Worm (Caenorhabditis elegans) whole organism, young adult: ENCODE results near the gene tbcb-1.
A peak's percentile ranks its signal among the peaks of the same experiment; 100 is the strongest.

Experiments
- B0035.1 ChIP-seq: sonication (generic microtip); optimal IDR thresholded peaks from 2 replicates; lab custom pipeline; 2016; ENCODE audit warnings: missing genetic modification characterization, mild to moderate bottlenecking, missing compliant biosample characterization, missing genotype, missing genetic modification reagents
- D2030.7 ChIP-seq: fragments of 200-800 bp; sonication (Bioruptor generic); IDR thresholded peaks from 2 replicates; pipeline ENCODE4 v1.3.6; 2022; ENCODE audit warnings: missing genetic modification reagents, missing genetic modification characterization, missing compliant biosample characterization
- F33H1.4 ChIP-seq: fragments of 200-800 bp; sonication (Bioruptor generic); IDR thresholded peaks from 2 replicates; pipeline ENCODE4 v1.3.6; 2022; ENCODE audit warnings: missing genetic modification reagents, missing genetic modification characterization, missing compliant biosample characterization
- F49E8.2 ChIP-seq: sonication (generic microtip); optimal IDR thresholded peaks from 3 replicates; lab custom pipeline; 2017; ENCODE audit warnings: missing genetic modification characterization, mild to moderate bottlenecking, missing compliant biosample characterization, antibody characterized with exemption, moderate library complexity; ENCODE audit not compliant: insufficient read depth
- T07F8.4 ChIP-seq: sonication (generic microtip); optimal IDR thresholded peaks from 2 replicates; lab custom pipeline; 2016; ENCODE audit warnings: mild to moderate bottlenecking, missing genetic modification characterization, moderate library complexity, missing compliant biosample characterization
- Y53F4B.3 ChIP-seq: fragments of 200-800 bp; sonication (Bioruptor generic); IDR thresholded peaks from 2 replicates; pipeline ENCODE4 v1.3.6; 2022; ENCODE audit warnings: missing genetic modification reagents, missing genetic modification characterization, missing compliant biosample characterization
- Y95B8A.8 ChIP-seq: fragments of 200-800 bp; sonication (Bioruptor generic); IDR thresholded peaks from 2 replicates; pipeline ENCODE4 v1.3.6; 2022; ENCODE audit warnings: missing genetic modification reagents, missing genetic modification characterization, missing compliant biosample characterization
- ama-1 ChIP-seq, 3 experiments: fragments of 150-350 bp in 1 of 3; sonication (generic microtip) in 2 of 3; optimal IDR thresholded peaks; 2 replicates each; lab custom pipeline; 2014 to 2018; ENCODE audit warnings: missing biosample characterization in 2 of 3, missing genetic modification characterization in 2 of 3, missing genetic modification reagents in 2 of 3
- aptf-2 ChIP-seq: fragments of 200-800 bp; sonication (Bioruptor generic); conservative IDR thresholded peaks from 2 replicates; pipeline ENCODE4 v1.3.6; 2022; ENCODE audit warnings: missing genetic modification reagents, missing genetic modification characterization, missing compliant biosample characterization
- attf-3 ChIP-seq: fragments of 200-800 bp; sonication (Bioruptor generic); conservative IDR thresholded peaks from 2 replicates; pipeline ENCODE4 v1.3.6; 2022; ENCODE audit warnings: missing genetic modification reagents, missing genetic modification characterization, missing compliant biosample characterization
- attf-5 ChIP-seq: fragments of 200-800 bp; sonication (Bioruptor generic); optimal IDR thresholded peaks from 2 replicates; lab custom pipeline; 2018; ENCODE audit warnings: mild to moderate bottlenecking, missing genetic modification characterization, missing compliant biosample characterization
- ceh-100 ChIP-seq: fragments of 200-800 bp; sonication (Bioruptor generic); IDR thresholded peaks from 2 replicates; pipeline ENCODE4 v1.3.6; 2022; ENCODE audit warnings: missing genetic modification reagents, missing genetic modification characterization, missing compliant biosample characterization
- ceh-27 ChIP-seq: fragments of 200-800 bp; sonication (Bioruptor generic); optimal IDR thresholded peaks from 2 replicates; lab custom pipeline; 2018; ENCODE audit warnings: mild to moderate bottlenecking, missing genetic modification characterization, moderate library complexity, missing compliant biosample characterization
- ceh-40 ChIP-seq: fragments of 200-800 bp; sonication (Bioruptor generic); IDR thresholded peaks from 2 replicates; pipeline ENCODE4 v1.3.6; 2022; ENCODE audit warnings: missing genetic modification characterization, missing compliant biosample characterization
- ceh-91 ChIP-seq: fragments of 200-800 bp; sonication (Bioruptor generic); IDR thresholded peaks from 2 replicates; pipeline ENCODE4 v1.3.6; 2022; ENCODE audit warnings: missing genetic modification reagents, missing genetic modification characterization, missing compliant biosample characterization
- dox-1 ChIP-seq: fragments of 200-800 bp; sonication (Bioruptor generic); IDR thresholded peaks from 2 replicates; pipeline ENCODE4 v1.3.6; 2022; ENCODE audit warnings: missing genetic modification reagents, missing genetic modification characterization, missing compliant biosample characterization
- dpff-1 ChIP-seq: sonication (generic microtip); optimal IDR thresholded peaks from 2 replicates; lab custom pipeline; 2017; ENCODE audit warnings: mild to moderate bottlenecking, missing genetic modification characterization, missing compliant biosample characterization
- dpl-1 ChIP-seq: fragments of 150-350 bp; optimal IDR thresholded peaks from 2 replicates; lab custom pipeline; 2014; ENCODE audit warnings: missing biosample characterization, missing genetic modification reagents, missing genetic modification characterization
- efl-1 ChIP-seq: fragments of 150-350 bp; optimal IDR thresholded peaks from 2 replicates; lab custom pipeline; 2014; ENCODE audit warnings: missing biosample characterization, missing genetic modification reagents, missing genetic modification characterization
- egl-44 ChIP-seq: fragments of 200-800 bp; sonication (Bioruptor generic); IDR thresholded peaks from 2 replicates; pipeline ENCODE4 v1.3.6; 2022; ENCODE audit warnings: missing genetic modification reagents, missing genetic modification characterization, missing compliant biosample characterization
- gei-17 ChIP-seq: fragments of 200-800 bp; sonication (Bioruptor generic); optimal IDR thresholded peaks from 2 replicates; lab custom pipeline; 2018; ENCODE audit warnings: mild to moderate bottlenecking, missing genetic modification characterization, missing compliant biosample characterization
- hmg-1.2 ChIP-seq: fragments of 200-800 bp; sonication (Bioruptor generic); IDR thresholded peaks from 2 replicates; pipeline ENCODE4 v1.3.6; 2022; ENCODE audit warnings: missing genetic modification reagents, missing genetic modification characterization, missing compliant biosample characterization
- hmg-20 ChIP-seq: fragments of 200-800 bp; sonication (Bioruptor generic); IDR thresholded peaks from 2 replicates; pipeline ENCODE4 v1.3.6; 2022; ENCODE audit warnings: missing genetic modification reagents, missing genetic modification characterization, missing compliant biosample characterization
- hrde-1 ChIP-seq: sonication (generic microtip); optimal IDR thresholded peaks from 2 replicates; lab custom pipeline; 2016; ENCODE audit warnings: missing genetic modification characterization, mild to moderate bottlenecking, missing compliant biosample characterization, moderate library complexity, missing genotype, missing genetic modification reagents, borderline replicate concordance
- lag-1 ChIP-seq: fragments of 200-800 bp; sonication (Bioruptor generic); IDR thresholded peaks from 2 replicates; pipeline ENCODE4 v1.3.6; 2022; ENCODE audit warnings: missing genetic modification reagents, missing genetic modification characterization, missing compliant biosample characterization
- let-526 ChIP-seq: fragments of 200-800 bp; sonication (Bioruptor generic); IDR thresholded peaks from 2 replicates; pipeline ENCODE4 v1.3.6; 2022; ENCODE audit warnings: missing genetic modification reagents, missing genetic modification characterization, missing compliant biosample characterization
- lin-26 ChIP-seq: fragments of 200-800 bp; sonication (Bioruptor generic); IDR thresholded peaks from 2 replicates; pipeline ENCODE4 v1.3.6; 2022; ENCODE audit warnings: missing genetic modification reagents, missing genetic modification characterization, missing compliant biosample characterization
- lin-35 ChIP-seq, 3 experiments: fragments of 150-350 bp in 2 of 3; sonication (generic microtip) in 1 of 3; optimal IDR thresholded peaks; 2 replicates each; lab custom pipeline; 2014 to 2018; ENCODE audit warnings: missing biosample characterization in 3 of 3, missing genetic modification characterization in 3 of 3, missing genetic modification reagents in 3 of 3
- lin-40 ChIP-seq: sonication (generic microtip); optimal IDR thresholded peaks from 2 replicates; lab custom pipeline; 2016; ENCODE audit warnings: missing genetic modification characterization, mild to moderate bottlenecking, missing compliant biosample characterization, missing genotype, missing genetic modification reagents
- lir-1 ChIP-seq: fragments of 200-800 bp; sonication (Bioruptor generic); conservative IDR thresholded peaks from 2 replicates; pipeline ENCODE4 v1.3.6; 2022; ENCODE audit warnings: missing genetic modification reagents, missing genetic modification characterization, missing compliant biosample characterization
- madf-3 ChIP-seq: fragments of 200-800 bp; sonication (Bioruptor generic); IDR thresholded peaks from 2 replicates; pipeline ENCODE4 v1.3.6; 2022; ENCODE audit warnings: missing genetic modification reagents, missing genetic modification characterization, missing compliant biosample characterization
- madf-8 ChIP-seq: fragments of 200-800 bp; sonication (Bioruptor generic); conservative IDR thresholded peaks from 2 replicates; pipeline ENCODE4 v1.3.6; 2022; ENCODE audit warnings: missing genetic modification reagents, missing genetic modification characterization, missing compliant biosample characterization
- nhr-120 ChIP-seq: fragments of 200-800 bp; sonication (Bioruptor generic); IDR thresholded peaks from 2 replicates; pipeline ENCODE4 v1.3.6; 2022; ENCODE audit warnings: missing genetic modification characterization, missing compliant biosample characterization
- nhr-179 ChIP-seq: sonication (generic microtip); optimal IDR thresholded peaks from 2 replicates; lab custom pipeline; 2016; ENCODE audit warnings: mild to moderate bottlenecking, missing genetic modification characterization, missing compliant biosample characterization
- pha-4 ChIP-seq: fragments of 150-350 bp; sonication (generic microtip); optimal IDR thresholded peaks from 2 replicates; lab custom pipeline; 2014; ENCODE audit warnings: missing biosample characterization, missing genetic modification reagents, missing genetic modification characterization
- repo-1 ChIP-seq: sonication (generic microtip); optimal IDR thresholded peaks from 2 replicates; lab custom pipeline; 2017; ENCODE audit warnings: mild to moderate bottlenecking, missing genetic modification characterization, missing compliant biosample characterization
- rpc-1 ChIP-seq, 2 experiments: fragments of 150-350 bp in 1 of 2; sonication (generic microtip) in 1 of 2; optimal IDR thresholded peaks; 2 replicates each; lab custom pipeline; 2014 to 2018; ENCODE audit warnings: missing biosample characterization in 1 of 2, missing genetic modification characterization in 1 of 2, missing genetic modification reagents in 1 of 2, missing genotype in 1 of 2
- sdz-38 ChIP-seq: sonication (generic microtip); optimal IDR thresholded peaks from 2 replicates; lab custom pipeline; 2016; ENCODE audit warnings: missing genotype, missing genetic modification characterization, missing compliant biosample characterization
- snpc-4 ChIP-seq, 5 experiments: fragments of 150-350 bp in 1 of 5; sonication (generic microtip) in 4 of 5; optimal IDR thresholded peaks; 2 replicates each; lab custom pipeline; 2014 to 2018; ENCODE audit warnings: missing genetic modification characterization in 5 of 5, missing biosample characterization in 3 of 5, antibody characterized with exemption in 2 of 5, mild to moderate bottlenecking in 2 of 5, missing compliant biosample characterization in 2 of 5, missing genotype in 2 of 5, moderate library complexity in 2 of 5, missing genetic modification reagents in 1 of 5
- sptf-2 ChIP-seq: fragments of 200-800 bp; sonication (Bioruptor generic); optimal IDR thresholded peaks from 2 replicates; lab custom pipeline; 2018; ENCODE audit warnings: mild to moderate bottlenecking, missing genetic modification characterization, missing compliant biosample characterization
- tbp1 ChIP-seq: fragments of 200-800 bp; sonication (Bioruptor generic); optimal IDR thresholded peaks from 2 replicates; lab custom pipeline; 2018; ENCODE audit warnings: mild to moderate bottlenecking, missing genetic modification characterization, missing compliant biosample characterization
- unc-62 ChIP-seq: fragments of 150-350 bp; optimal IDR thresholded peaks from 2 replicates; lab custom pipeline; 2014; ENCODE audit warnings: missing biosample characterization, missing genetic modification reagents, missing genetic modification characterization
- zim-3 ChIP-seq: sonication (generic microtip); optimal IDR thresholded peaks from 2 replicates; lab custom pipeline; 2017; ENCODE audit warnings: mild to moderate bottlenecking, missing genetic modification characterization, moderate library complexity, missing compliant biosample characterization
- ztf-26 ChIP-seq: sonication (generic microtip); optimal IDR thresholded peaks from 2 replicates; lab custom pipeline; 2017; ENCODE audit warnings: missing genetic modification characterization, missing compliant biosample characterization
- ztf-28 ChIP-seq: fragments of 200-800 bp; sonication (Bioruptor generic); IDR thresholded peaks from 2 replicates; pipeline ENCODE4 v1.3.6; 2022; ENCODE audit warnings: missing genetic modification reagents, missing genetic modification characterization, missing compliant biosample characterization
- ztf-6 ChIP-seq: fragments of 200-800 bp; sonication (Bioruptor generic); IDR thresholded peaks from 2 replicates; pipeline ENCODE4 v1.3.6; 2022; ENCODE audit warnings: missing genetic modification reagents, missing genetic modification characterization, missing compliant biosample characterization

The tbcb-1 gene

DNA sequence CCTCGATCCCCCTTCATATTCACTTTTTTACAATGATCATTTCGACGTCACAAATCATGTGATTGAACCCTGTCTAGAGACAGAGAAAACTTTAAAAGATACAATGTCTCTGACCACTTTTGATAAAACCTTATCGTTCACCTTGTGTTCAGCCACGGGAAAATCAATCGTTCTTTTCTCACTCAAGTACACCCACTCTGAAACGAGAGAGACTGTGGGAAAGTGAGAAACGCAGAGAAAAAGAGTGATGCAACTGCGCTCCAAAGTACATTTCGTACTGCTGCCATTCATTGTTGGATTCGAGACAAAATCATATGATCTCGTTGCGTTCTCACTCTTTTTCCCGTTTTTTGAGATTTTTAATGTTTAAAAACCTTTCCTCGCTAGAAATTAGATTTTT lies 26.7 kb upstream of the tbcb-1 start (continued):
- TF ChIP-seq gei-17 (GFP tag; lab: Kevin White, UChicago), result peak; percentile 34
- TF ChIP-seq snpc-4 (GFP tag; optimal IDR thresholded peaks at IDR 0.05; lab: Kevin White, UChicago), result peak; percentile 19
- TF ChIP-seq snpc-4 (tag; optimal IDR thresholded peaks at IDR 0.05; lab: Kevin White, UChicago), result peak in 2 of 4 experiments; percentile 70 to 71
- TF ChIP-seq ztf-6 (GFP tag; lab: Robert Waterston, UW), result 0 out of 2 replicates have a peak, but pooled peaks have one; percentile 20
- TF ChIP-seq ztf-28 (GFP tag; lab: Robert Waterston, UW), result no peak
- no peak for TF ChIP-seq Y53F4B.3 (GFP tag; lab: Robert Waterston, UW)
- peak; percentile 71 for TF ChIP-seq let-526 (GFP tag; lab: Robert Waterston, UW)
- TF ChIP-seq dpff-1, result no peak
- peak; percentile 26 for TF ChIP-seq repo-1 (tag; lab: Kevin White, UChicago)
- 0 out of 2 replicates have a peak, but pooled peaks have one; percentile 22 for TF ChIP-seq ceh-100 (GFP tag; lab: Robert Waterston, UW)
- TF ChIP-seq rpc-1 (optimal IDR thresholded peaks at IDR 0.05; lab: Kevin White, UChicago), result no peak
- no peak for TF ChIP-seq rpc-1 (tag; optimal IDR thresholded peaks at IDR 0.05; lab: Kevin White, UChicago)
- peak; percentile 22; the same call in 1 of the 2 replicates for TF ChIP-seq F33H1.4
- TF ChIP-seq hmg-20 (GFP tag; lab: Robert Waterston, UW), result no peak
- peak; percentile 88 for TF ChIP-seq ceh-27
- peak; percentile 91 for TF ChIP-seq lin-40
- 0 out of 2 replicates have a peak, but pooled peaks have one; percentile 36 for TF ChIP-seq attf-3 (GFP tag; lab: Robert Waterston, UW)
- no peak for TF ChIP-seq sptf-2 (GFP tag; lab: Kevin White, UChicago)
- TF ChIP-seq lag-1, result no peak
- TF ChIP-seq aptf-2, result no peak
- peak; percentile 57; the same call in 1 of the 2 replicates for TF ChIP-seq lir-1 (GFP tag; lab: Robert Waterston, UW)
- peak; percentile 99 for TF ChIP-seq hmg-1.2
- TF ChIP-seq nhr-120 (GFP tag; lab: Robert Waterston, UW), result no peak
- TF ChIP-seq nhr-179 (tag; lab: Kevin White, UChicago), result no peak
- TF ChIP-seq sdz-38 (tag; lab: Kevin White, UChicago), result no peak
- peak; percentile 38; the same call in 1 of the 2 replicates for TF ChIP-seq Y95B8A.8 (GFP tag; lab: Robert Waterston, UW)
- no peak for TF ChIP-seq hrde-1
- TF ChIP-seq lin-26 (GFP tag; lab: Robert Waterston, UW), result no peak
- TF ChIP-seq ceh-91 (GFP tag; lab: Robert Waterston, UW), result no peak
- TF ChIP-seq attf-5 (GFP tag; lab: Kevin White, UChicago), result peak; percentile 92
- peak; percentile 67 for TF ChIP-seq ztf-26
- peak; percentile 18 for TF ChIP-seq pha-4 (tag; lab: Kevin White, UChicago)
- no peak for TF ChIP-seq ceh-40
- TF ChIP-seq dox-1 (GFP tag; lab: Robert Waterston, UW), result peak; percentile 83
- peak; percentile 18 for TF ChIP-seq ama-1 (optimal IDR thresholded peaks at IDR 0.05; lab: Kevin White, UChicago)
- no peak for TF ChIP-seq ama-1 (GFP tag; optimal IDR thresholded peaks at IDR 0.05; lab: Kevin White, UChicago)
- TF ChIP-seq D2030.7 (GFP tag; lab: Robert Waterston, UW), result no peak
- peak; percentile 0 for TF ChIP-seq dpl-1 (GFP tag; lab: Kevin White, UChicago)
- peak; percentile 85 for TF ChIP-seq egl-44 (GFP tag; lab: Robert Waterston, UW)
- TF ChIP-seq zim-3, result no peak
- TF ChIP-seq T07F8.4, result no peak
- TF ChIP-seq F49E8.2 (tag; lab: Kevin White, UChicago), result no peak
- TF ChIP-seq madf-8 (GFP tag; lab: Robert Waterston, UW), result no peak
- 0 out of 2 replicates have a peak, but pooled peaks have one; percentile 68 for TF ChIP-seq madf-3 (GFP tag; lab: Robert Waterston, UW)
- peak in 1 of 3 experiments; percentile 35 for TF ChIP-seq lin-35 (GFP tag; optimal IDR thresholded peaks at IDR 0.05; lab: Kevin White, UChicago)
- peak; percentile 68 for TF ChIP-seq tbp1
- TF ChIP-seq efl-1 (GFP tag; lab: Kevin White, UChicago), result no peak
- no peak for TF ChIP-seq B0035.1
- no peak for TF ChIP-seq unc-62
